Fruit fly (Drosophila melanogaster): ENCODE measurements around the gene tkv.

- TF ChIP-seq psq (optimal IDR thresholded peaks at IDR 0.05), result no peak
- TF ChIP-seq usp (GFP tag; optimal IDR thresholded peaks at IDR 0.05), result no peak
- no peak for TF ChIP-seq pan (optimal IDR thresholded peaks at IDR 0.05)
- TF ChIP-seq EcR (GFP tag; optimal IDR thresholded peaks at IDR 0.05), result no peak
- no peak for TF ChIP-seq CG8478 (optimal IDR thresholded peaks at IDR 0.05)
Observed at dm6 chr2L:5232967-5233909, 37.9 kb downstream of the tkv start.
